Worm (Caenorhabditis elegans) whole organism, L2 larva: ENCODE results near the gene ZC513.3.

Experiments used
- F13H6.1 ChIP-seq: sonication (generic microtip); optimal IDR thresholded peaks from 2 replicates; lab custom pipeline; 2016; ENCODE audit warnings: missing genetic modification characterization, missing compliant biosample characterization
- ama-1 ChIP-seq: fragments of 150-350 bp; optimal IDR thresholded peaks from 2 replicates; lab custom pipeline; 2018; ENCODE audit warnings: inconsistent platforms
- ceh-16 ChIP-seq: fragments of 150-350 bp; optimal IDR thresholded peaks from 2 replicates; lab custom pipeline; 2014; ENCODE audit warnings: missing biosample characterization, missing genetic modification characterization
- dmd-4 ChIP-seq: sonication (generic microtip); optimal IDR thresholded peaks from 2 replicates; lab custom pipeline; 2017; ENCODE audit warnings: missing biosample characterization, missing genetic modification characterization
- elt-1 ChIP-seq: fragments of 150-350 bp; optimal IDR thresholded peaks from 2 replicates; lab custom pipeline; 2014; ENCODE audit warnings: missing biosample characterization, missing genetic modification characterization
- fos-1 ChIP-seq: fragments of 150-350 bp; optimal IDR thresholded peaks from 2 replicates; lab custom pipeline; 2014; ENCODE audit warnings: missing biosample characterization, missing genetic modification characterization
- lin-39 ChIP-seq: fragments of 150-350 bp; optimal IDR thresholded peaks from 2 replicates; lab custom pipeline; 2014; ENCODE audit warnings: missing biosample characterization, missing genetic modification reagents, missing genetic modification characterization
- nhr-21 ChIP-seq: fragments of 150-350 bp; optimal IDR thresholded peaks from 2 replicates; lab custom pipeline; 2014; ENCODE audit warnings: missing biosample characterization, missing genetic modification characterization
- nhr-6 ChIP-seq: fragments of 150-350 bp; optimal IDR thresholded peaks from 2 replicates; lab custom pipeline; 2014; ENCODE audit warnings: missing biosample characterization, missing genetic modification characterization
- nhr-77 ChIP-seq: fragments of 150-350 bp; optimal IDR thresholded peaks from 2 replicates; lab custom pipeline; 2014; ENCODE audit warnings: missing biosample characterization, missing genetic modification characterization
- unc-39 ChIP-seq: fragments of 150-350 bp; optimal IDR thresholded peaks from 2 replicates; lab custom pipeline; 2014; ENCODE audit warnings: missing biosample characterization, missing genetic modification characterization
- ztf-1 ChIP-seq: fragments of 200-800 bp; sonication (Bioruptor generic); conservative IDR thresholded peaks from 2 replicates; pipeline ENCODE4 v1.3.6; 2022; ENCODE audit warnings: missing genetic modification characterization, missing compliant biosample characterization
- ztf-11 ChIP-seq: sonication (generic microtip); optimal IDR thresholded peaks from 2 replicates; lab custom pipeline; 2017; ENCODE audit warnings: missing biosample characterization, missing genetic modification characterization
- ztf-4 ChIP-seq: fragments of 150-350 bp; optimal IDR thresholded peaks from 2 replicates; lab custom pipeline; 2014; ENCODE audit warnings: missing biosample characterization, missing genetic modification characterization

DNA sequence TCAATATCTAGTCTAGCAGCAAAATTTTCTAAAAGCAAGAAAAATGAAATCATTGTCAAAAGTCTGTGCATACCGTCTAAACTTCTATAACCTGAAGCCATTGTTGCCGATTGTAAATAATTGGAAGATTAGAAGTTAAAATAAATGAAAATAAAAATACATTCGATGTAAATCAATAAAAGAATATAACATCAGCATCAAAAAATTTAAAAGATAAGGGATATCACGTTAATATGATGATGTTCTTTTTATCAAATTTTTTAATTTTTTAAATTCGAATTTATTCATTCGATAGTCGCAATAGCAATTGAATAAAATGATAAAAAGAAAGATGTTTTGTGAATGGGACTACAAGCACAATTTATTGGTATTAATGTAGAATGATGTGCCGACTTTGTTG is 38.3 kb downstream of the ZC513.3 start, which contains the start of gene C09H5.7:
- TF ChIP-seq ceh-16 (no peak), ama-1 (lab: Kevin White, UChicago) (no peak), elt-1 (tag; lab: Kevin White, UChicago) (no peak), nhr-21 (no peak), unc-39 (tag; lab: Kevin White, UChicago) (no peak), nhr-77 (tag; lab: Kevin White, UChicago) (no peak), ztf-11 (tag; lab: Kevin White, UChicago) (no peak), lin-39 (tag; lab: Kevin White, UChicago) (no peak), ztf-4 (tag; lab: Kevin White, UChicago) (no peak), nhr-6 (tag; lab: Kevin White, UChicago) (no peak), fos-1 (tag; lab: Kevin White, UChicago) (no peak), F13H6.1 (tag; lab: Kevin White, UChicago) (no peak), ztf-1 (GFP tag; lab: Robert Waterston, UW) (no peak), dmd-4 (no peak)
